Worm (Caenorhabditis elegans) whole organism, L3 larva: ENCODE results near the gene flp-27.

Source experiments
- R02D3.7 ChIP-seq: fragments of 150-350 bp; optimal IDR thresholded peaks from 2 replicates; lab custom pipeline; 2014; ENCODE audit warnings: missing biosample characterization, missing genetic modification characterization
- ZK546.5 ChIP-seq: sonication (generic microtip); optimal IDR thresholded peaks from 2 replicates; lab custom pipeline; 2017; ENCODE audit warnings: missing biosample characterization, missing genetic modification characterization
- aly-2 ChIP-seq: fragments of 150-350 bp; optimal IDR thresholded peaks from 2 replicates; lab custom pipeline; 2014; ENCODE audit warnings: missing biosample characterization, missing genetic modification characterization
- ama-1 ChIP-seq: fragments of 150-350 bp; optimal IDR thresholded peaks from 2 replicates; lab custom pipeline; 2018
- ceh-16 ChIP-seq: sonication (generic microtip); optimal IDR thresholded peaks from 2 replicates; lab custom pipeline; 2017; ENCODE audit warnings: missing biosample characterization, missing genetic modification characterization
- ceh-28 ChIP-seq: fragments of 150-350 bp; optimal IDR thresholded peaks from 2 replicates; lab custom pipeline; 2014; ENCODE audit warnings: missing biosample characterization, missing genetic modification reagents, missing genetic modification characterization
- ceh-82 ChIP-seq: fragments of 150-350 bp; optimal IDR thresholded peaks from 2 replicates; lab custom pipeline; 2014; ENCODE audit warnings: missing biosample characterization, missing genetic modification characterization
- ceh-9 ChIP-seq: sonication (generic microtip); optimal IDR thresholded peaks from 2 replicates; lab custom pipeline; 2018; ENCODE audit warnings: missing biosample characterization, missing genetic modification characterization
- daf-12 ChIP-seq: fragments of 150-350 bp; optimal IDR thresholded peaks from 2 replicates; lab custom pipeline; 2014; ENCODE audit warnings: missing biosample characterization, missing genetic modification reagents, missing genetic modification characterization
- egl-27 ChIP-seq: sonication (generic microtip); optimal IDR thresholded peaks from 4 replicates; lab custom pipeline; 2017; ENCODE audit warnings: missing biosample characterization, missing genetic modification reagents, missing genetic modification characterization
- egl-5 ChIP-seq: fragments of 150-350 bp; optimal IDR thresholded peaks from 2 replicates; lab custom pipeline; 2017; ENCODE audit warnings: missing biosample characterization, missing genetic modification reagents, missing genetic modification characterization, inconsistent platforms
- elt-1 ChIP-seq: fragments of 150-350 bp; optimal IDR thresholded peaks from 2 replicates; lab custom pipeline; 2014; ENCODE audit warnings: missing biosample characterization, missing genetic modification characterization
- elt-2 ChIP-seq: sonication (generic microtip); optimal IDR thresholded peaks from 2 replicates; lab custom pipeline; 2016; ENCODE audit warnings: missing genetic modification reagents, mild to moderate bottlenecking, missing genetic modification characterization, missing compliant biosample characterization
- elt-3 ChIP-seq, 3 experiments: fragments of 150-350 bp in 1 of 3; sonication (generic microtip) in 2 of 3; optimal IDR thresholded peaks; 2 replicates in 2 of 3; 4 replicates in 1 of 3; lab custom pipeline; 2014 to 2017; ENCODE audit warnings: missing biosample characterization in 3 of 3, missing genetic modification characterization in 3 of 3
- eor-1 ChIP-seq, 2 experiments: fragments of 150-350 bp; optimal IDR thresholded peaks; 2 replicates each; lab custom pipeline; 2014 to 2018; ENCODE audit warnings: missing biosample characterization in 2 of 2, missing genetic modification characterization in 2 of 2
- fkh-10 ChIP-seq: sonication (generic microtip); optimal IDR thresholded peaks from 2 replicates; lab custom pipeline; 2017; ENCODE audit warnings: missing biosample characterization, missing genetic modification reagents, missing genetic modification characterization
- fos-1 ChIP-seq: fragments of 150-350 bp; optimal IDR thresholded peaks from 2 replicates; lab custom pipeline; 2014; ENCODE audit warnings: missing biosample characterization, missing genetic modification characterization
- hmg-11 ChIP-seq: sonication (generic microtip); optimal IDR thresholded peaks from 2 replicates; lab custom pipeline; 2016; ENCODE audit warnings: missing genetic modification characterization, missing compliant biosample characterization
- jun-1 ChIP-seq: fragments of 150-350 bp; optimal IDR thresholded peaks from 2 replicates; lab custom pipeline; 2014; ENCODE audit warnings: missing biosample characterization, missing genetic modification reagents, missing genetic modification characterization
- lin-15B ChIP-seq: fragments of 150-350 bp; optimal IDR thresholded peaks from 2 replicates; lab custom pipeline; 2014; ENCODE audit warnings: missing biosample characterization, missing genetic modification characterization
- lin-39 ChIP-seq: fragments of 150-350 bp; optimal IDR thresholded peaks from 2 replicates; lab custom pipeline; 2018; ENCODE audit warnings: missing biosample characterization, missing genetic modification reagents, missing genetic modification characterization
- lsy-12 ChIP-seq: sonication (generic microtip); optimal IDR thresholded peaks from 2 replicates; lab custom pipeline; 2016; ENCODE audit warnings: mild to moderate bottlenecking, missing genetic modification characterization, missing compliant biosample characterization
- mdl-1 ChIP-seq: fragments of 150-350 bp; optimal IDR thresholded peaks from 2 replicates; lab custom pipeline; 2014; ENCODE audit warnings: missing biosample characterization, missing genetic modification characterization
- nfya-1 ChIP-seq: sonication (generic microtip); optimal IDR thresholded peaks from 2 replicates; lab custom pipeline; 2017; ENCODE audit warnings: missing genetic modification characterization, mild to moderate bottlenecking, missing compliant biosample characterization, antibody characterized with exemption, moderate library complexity; ENCODE audit not compliant: insufficient read depth
- nhr-11 ChIP-seq: fragments of 150-350 bp; optimal IDR thresholded peaks from 2 replicates; lab custom pipeline; 2014; ENCODE audit warnings: missing biosample characterization, missing genetic modification characterization
- nhr-23 ChIP-seq: fragments of 150-350 bp; optimal IDR thresholded peaks from 2 replicates; lab custom pipeline; 2014; ENCODE audit warnings: missing biosample characterization, missing genetic modification reagents, missing genetic modification characterization
- nhr-25 ChIP-seq: sonication (generic microtip); optimal IDR thresholded peaks from 2 replicates; lab custom pipeline; 2017; ENCODE audit warnings: missing biosample characterization, missing genetic modification characterization
- nhr-28 ChIP-seq: fragments of 150-350 bp; optimal IDR thresholded peaks from 2 replicates; lab custom pipeline; 2014; ENCODE audit warnings: missing biosample characterization, missing genetic modification characterization
- nhr-43 ChIP-seq: sonication (generic microtip); optimal IDR thresholded peaks from 2 replicates; lab custom pipeline; 2016; ENCODE audit warnings: mild to moderate bottlenecking, missing genetic modification characterization, missing compliant biosample characterization; ENCODE audit not compliant: poor library complexity, severe bottlenecking
- nhr-67 ChIP-seq: fragments of 150-350 bp; optimal IDR thresholded peaks from 2 replicates; lab custom pipeline; 2014; ENCODE audit warnings: missing biosample characterization, missing genetic modification characterization
- nhr-76 ChIP-seq: fragments of 150-350 bp; sonication (generic microtip); optimal IDR thresholded peaks from 5 replicates; lab custom pipeline; 2014; ENCODE audit warnings: missing biosample characterization, missing genetic modification characterization
- nhr-77 ChIP-seq: fragments of 150-350 bp; optimal IDR thresholded peaks from 2 replicates; lab custom pipeline; 2014; ENCODE audit warnings: missing biosample characterization, missing genetic modification characterization
- pha-4 ChIP-seq: fragments of 150-350 bp; optimal IDR thresholded peaks from 2 replicates; lab custom pipeline; 2014; ENCODE audit warnings: missing biosample characterization, missing genetic modification reagents, missing genetic modification characterization
- pqm-1 ChIP-seq: fragments of 150-350 bp; optimal IDR thresholded peaks from 2 replicates; lab custom pipeline; 2017; ENCODE audit warnings: missing biosample characterization, missing genetic modification characterization, inconsistent platforms
- sea-2 ChIP-seq: fragments of 150-350 bp; sonication (generic microtip); optimal IDR thresholded peaks from 4 replicates; lab custom pipeline; 2014; ENCODE audit warnings: missing biosample characterization, missing genetic modification reagents, missing genetic modification characterization
- skn-1 ChIP-seq: fragments of 150-350 bp; optimal IDR thresholded peaks from 2 replicates; lab custom pipeline; 2014; ENCODE audit warnings: missing biosample characterization, missing genetic modification characterization
- snpc-4 ChIP-seq: fragments of 150-350 bp; optimal IDR thresholded peaks from 2 replicates; lab custom pipeline; 2014; ENCODE audit warnings: missing biosample characterization, missing genetic modification characterization
- tbx-2 ChIP-seq: sonication (generic microtip); optimal IDR thresholded peaks from 2 replicates; lab custom pipeline; 2016; ENCODE audit warnings: mild to moderate bottlenecking, missing genetic modification characterization, missing compliant biosample characterization
- unc-39 ChIP-seq: sonication (generic microtip); optimal IDR thresholded peaks from 4 replicates; lab custom pipeline; 2017; ENCODE audit warnings: missing biosample characterization, missing genetic modification characterization
- unc-62 ChIP-seq: fragments of 150-350 bp; sonication (generic microtip); optimal IDR thresholded peaks from 4 replicates; lab custom pipeline; 2014; ENCODE audit warnings: missing biosample characterization, missing genetic modification reagents, missing genetic modification characterization
- zag-1 ChIP-seq: fragments of 150-350 bp; optimal IDR thresholded peaks from 2 replicates; lab custom pipeline; 2014; ENCODE audit warnings: missing biosample characterization, missing genetic modification characterization
- ztf-4 ChIP-seq: fragments of 150-350 bp; optimal IDR thresholded peaks from 2 replicates; lab custom pipeline; 2014; ENCODE audit warnings: missing biosample characterization, missing genetic modification characterization

Gene flp-27

ce11 chrII:5654215-5654614 lies 26.6 kb upstream of the flp-27 start, which contains the start of gene F59E12.1:
Gene F59E12.1, plus strand, starts transcription at chrII:5654515.
- no peak for TF ChIP-seq ceh-9
- no peak for TF ChIP-seq nhr-23 (tag; lab: Kevin White, UChicago)
- TF ChIP-seq nhr-28 (tag; lab: Kevin White, UChicago), result no peak
- no peak for TF ChIP-seq nhr-76 (tag; lab: Kevin White, UChicago)
- no peak for TF ChIP-seq pqm-1
- no peak for TF ChIP-seq nhr-25 (tag; lab: Kevin White, UChicago)
- TF ChIP-seq elt-3 (tag; optimal IDR thresholded peaks at IDR 0.05; lab: Kevin White, UChicago), result no peak

DNA sequence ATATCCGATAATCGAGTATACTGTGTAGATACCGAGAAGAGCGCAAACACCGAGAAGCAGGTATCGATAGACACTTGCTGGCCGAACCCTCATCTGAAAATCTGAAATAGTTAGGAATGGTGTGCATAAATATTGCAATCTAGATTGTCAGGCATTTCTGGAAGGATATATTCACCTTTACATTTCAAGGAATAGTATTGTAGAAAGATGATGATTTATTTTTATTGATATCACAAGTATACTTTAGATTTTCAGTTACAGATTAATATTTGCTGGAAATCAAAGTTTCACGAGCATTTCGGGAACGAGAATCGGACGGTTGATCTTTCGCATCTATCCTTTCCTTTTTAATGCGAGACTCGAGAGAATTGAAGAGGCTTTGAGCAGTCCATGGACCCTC lies 21.1 kb upstream of the flp-27 start, which contains the start of gene fut-3:
Gene fut-3 (minus strand): TSS at position 101 of the 400 bp plus-strand sequence.
- no peak for TF ChIP-seq nhr-23 (tag; lab: Kevin White, UChicago)
- no peak for TF ChIP-seq zag-1 (tag; lab: Kevin White, UChicago)
- no peak for TF ChIP-seq elt-3 (tag; optimal IDR thresholded peaks at IDR 0.05; lab: Kevin White, UChicago)
- TF ChIP-seq nhr-11, result no peak
- TF ChIP-seq ceh-9, result no peak
- no peak for TF ChIP-seq ztf-4
- TF ChIP-seq lin-39, result no peak
- TF ChIP-seq ceh-28, result no peak
- TF ChIP-seq nhr-67, result no peak
- no peak for TF ChIP-seq egl-5 (tag; lab: Kevin White, UChicago)
- TF ChIP-seq sea-2, result no peak
- no peak for TF ChIP-seq ama-1 (lab: Kevin White, UChicago)
- TF ChIP-seq pqm-1, result no peak

DNA sequence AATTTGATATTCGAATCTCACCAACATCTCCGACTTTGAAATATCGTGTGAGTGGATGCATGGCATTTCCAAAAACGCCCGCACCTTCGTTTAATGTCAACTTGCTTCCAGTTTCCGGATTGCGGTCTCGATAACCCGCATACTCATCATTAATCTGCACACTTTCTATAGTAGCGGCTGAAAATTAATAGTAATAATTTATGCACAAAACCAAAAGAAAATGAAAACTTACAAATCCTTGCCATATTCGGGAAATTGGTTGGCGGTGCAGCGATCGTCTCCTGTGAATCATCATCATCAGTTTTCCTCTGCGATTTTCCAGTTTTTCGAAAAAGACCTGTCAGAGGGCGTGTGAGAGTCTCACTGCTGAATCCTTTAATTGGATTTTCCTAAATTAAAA lies 20.6 kb upstream of the flp-27 start:
- TF ChIP-seq lsy-12 (tag; lab: Kevin White, UChicago) (no peak), fos-1 (tag; lab: Kevin White, UChicago) (no peak), egl-27 (tag; lab: Kevin White, UChicago) (no peak), elt-2 (tag; lab: Kevin White, UChicago) (no peak)

DNA sequence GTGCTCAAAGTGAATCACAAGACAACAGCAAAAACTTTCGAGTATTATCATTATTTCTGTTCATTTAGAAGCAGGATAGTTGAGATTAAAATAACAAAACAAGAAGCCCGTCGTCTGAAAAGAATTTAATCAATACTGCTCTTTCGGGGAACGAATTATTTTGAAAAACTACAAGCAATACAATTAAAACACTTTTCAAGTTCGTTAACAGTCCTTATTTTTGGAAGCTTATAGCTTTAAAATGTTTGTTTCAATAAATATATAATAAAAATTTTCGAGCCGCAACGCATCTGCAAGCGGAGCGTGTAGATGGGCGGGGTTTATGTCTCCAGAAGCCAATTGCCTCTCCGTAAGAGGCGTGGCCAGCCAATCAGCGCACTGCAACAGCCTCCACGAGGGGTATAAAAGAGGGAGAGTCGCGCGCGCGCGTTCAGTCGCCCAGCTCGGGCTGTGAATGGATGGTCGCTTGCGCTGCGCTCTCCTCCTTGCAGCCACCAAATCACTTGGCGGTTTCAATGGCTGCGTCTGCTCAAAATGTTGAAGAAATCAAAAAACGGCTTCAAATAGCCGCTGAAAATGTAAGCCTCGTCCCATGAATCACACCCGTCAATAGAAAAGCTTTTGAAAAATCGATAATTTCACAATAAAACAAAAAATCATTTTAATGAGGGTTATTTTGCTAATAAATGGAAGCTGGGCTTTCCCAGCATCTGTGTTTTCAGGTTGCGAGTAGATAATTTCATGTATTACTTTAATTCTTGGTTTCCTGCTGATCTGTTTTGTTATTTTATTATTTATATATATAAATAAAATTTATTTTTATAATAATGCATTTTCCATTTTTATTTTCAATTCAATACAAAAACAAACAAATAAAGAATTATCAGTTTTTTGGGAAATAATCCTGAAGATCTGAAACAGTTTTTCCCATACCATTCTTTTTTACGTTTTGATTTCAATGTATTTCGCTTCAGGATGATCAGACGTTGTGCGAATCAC lies 19.8 kb upstream of the flp-27 start, which contains the start of the genes ift-43 and mdt-26:
Gene ift-43 (minus strand): TSS at position 51 of the 999 bp plus-strand sequence.
Gene mdt-26 (plus strand): TSS at position 446 of the 999 bp plus-strand sequence.
- TF ChIP-seq pha-4 (tag; lab: Kevin White, UChicago) (peak; percentile 73), egl-5 (tag; lab: Kevin White, UChicago) (peak; percentile 60), ztf-4 (peak; percentile 56), lin-15B (tag; lab: Kevin White, UChicago) (peak; percentile 80), nhr-11 (no peak), lsy-12 (tag; lab: Kevin White, UChicago) (peak; percentile 74), eor-1 (tag; optimal IDR thresholded peaks at IDR 0.05; lab: Kevin White, UChicago) (no peak), lin-39 (peak; percentile 98), mdl-1 (peak; percentile 46), ceh-16 (tag; lab: Kevin White, UChicago) (no peak), elt-1 (tag; lab: Kevin White, UChicago) (no peak), fkh-10 (peak; percentile 19), ZK546.5 (no peak), aly-2 (tag; lab: Kevin White, UChicago) (peak; percentile 76), ama-1 (lab: Kevin White, UChicago) (peak; percentile 100), elt-2 (tag; lab: Kevin White, UChicago) (peak; percentile 65), unc-39 (tag; lab: Kevin White, UChicago) (no peak), nhr-76 (tag; lab: Kevin White, UChicago) (no peak), nhr-43 (peak; percentile 78), nhr-23 (tag; lab: Kevin White, UChicago) (peak; percentile 49), pqm-1 (peak; percentile 2), jun-1 (tag; lab: Kevin White, UChicago) (peak; percentile 36), nhr-67 (no peak), ceh-82 (tag; lab: Kevin White, UChicago) (no peak), hmg-11 (peak; percentile 98), nhr-77 (tag; lab: Kevin White, UChicago) (no peak), nhr-25 (tag; lab: Kevin White, UChicago) (peak; percentile 80), nhr-28 (tag; lab: Kevin White, UChicago) (no peak), nfya-1 (tag; lab: Kevin White, UChicago) (peak; percentile 100), sea-2 (no peak), egl-27 (tag; lab: Kevin White, UChicago) (no peak), unc-62 (GFP tag; lab: Kevin White, UChicago) (peak; percentile 10), fos-1 (tag; lab: Kevin White, UChicago) (no peak), tbx-2 (tag; lab: Kevin White, UChicago) (peak; percentile 67), daf-12 (tag; lab: Kevin White, UChicago) (no peak), R02D3.7 (tag; lab: Kevin White, UChicago) (no peak), skn-1 (tag; lab: Kevin White, UChicago) (no peak), snpc-4 (tag; lab: Kevin White, UChicago) (peak; percentile 49), ceh-28 (peak; percentile 83), zag-1 (tag; lab: Kevin White, UChicago) (no peak)
